Fruit fly (Drosophila melanogaster): ENCODE measurements around the gene CG9777.

Gene CG9777

DNA sequence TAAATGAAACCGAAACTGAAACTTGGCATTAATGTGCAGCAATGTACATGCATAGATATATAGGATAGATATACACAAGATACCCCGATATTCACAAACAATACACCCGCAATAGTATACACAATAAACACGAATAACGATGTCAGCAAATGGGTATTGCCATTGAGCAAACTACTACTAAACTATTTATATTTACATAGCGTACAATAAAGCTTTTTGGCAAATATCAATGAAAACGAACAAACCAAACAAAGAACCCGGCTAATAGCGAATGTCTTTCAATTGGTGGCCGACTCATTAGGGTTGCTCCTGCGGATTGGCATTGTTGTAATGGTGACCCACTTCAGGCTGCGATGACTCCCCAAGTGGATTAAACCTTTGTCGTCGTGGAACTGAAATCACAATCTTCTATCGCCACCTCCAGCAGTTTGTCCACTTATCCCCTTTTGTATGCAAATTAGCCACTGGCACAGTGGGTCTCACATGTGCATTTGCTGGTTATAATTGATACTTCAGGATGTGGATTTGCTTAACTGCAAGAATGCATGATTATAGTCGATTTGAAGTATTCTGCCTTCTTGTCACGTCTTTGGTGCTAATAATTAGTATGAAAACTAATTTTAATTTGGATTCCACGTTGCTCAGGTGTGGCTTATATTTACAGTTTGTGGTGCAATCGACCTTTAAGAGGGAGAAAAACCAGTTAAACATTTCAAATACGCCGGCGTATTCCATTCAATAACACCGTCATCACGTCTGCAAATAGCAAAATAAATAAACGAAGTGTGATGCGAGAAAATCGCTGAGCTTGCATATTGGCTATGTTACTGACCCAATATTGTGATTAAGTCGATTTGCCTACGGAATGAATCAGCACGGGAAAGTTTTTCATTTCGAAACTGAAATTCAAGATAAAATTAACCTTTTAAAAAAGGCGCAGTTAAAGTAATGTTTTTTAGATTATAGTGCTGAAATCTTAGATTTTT, 18.3 kb upstream of the CG9777 start (continued):
- no peak for TF ChIP-seq Stat92E (GFP tag; optimal IDR thresholded peaks at IDR 0.05)
- peak; percentile 84 for TF ChIP-seq zfh1 (GFP tag; IDR thresholded peaks at IDR 0.05)
- TF ChIP-seq CG12744 (GFP tag; optimal IDR thresholded peaks at IDR 0.05), result no peak
- TF ChIP-seq Lhr (GFP tag; optimal IDR thresholded peaks at IDR 0.05), result no peak
- peak; percentile 76 for TF ChIP-seq Dad (GFP tag; optimal IDR thresholded peaks at IDR 0.05)
- no peak for TF ChIP-seq CG12299 (tag; optimal IDR thresholded peaks at IDR 0.05)
- TF ChIP-seq grau (tag; optimal IDR thresholded peaks at IDR 0.05), result peak; percentile 26
- peak; percentile 43 for TF ChIP-seq CG18599 (GFP tag; optimal IDR thresholded peaks at IDR 0.05)
- no peak for TF ChIP-seq CG3726 (GFP tag; IDR thresholded peaks at IDR 0.05)
- no peak for TF ChIP-seq CG18011 (GFP tag; optimal IDR thresholded peaks at IDR 0.05)
- TF ChIP-seq CG17328 (GFP tag; IDR thresholded peaks at IDR 0.05), result 0 out of 2 replicates have a peak, but pooled peaks have one; percentile 5
- no peak for TF ChIP-seq CG10267 (tag; optimal IDR thresholded peaks at IDR 0.05)
- TF ChIP-seq CG11398 (GFP tag; optimal IDR thresholded peaks at IDR 0.05), result no peak
- TF ChIP-seq Hmx (GFP tag; optimal IDR thresholded peaks at IDR 0.05), result peak; percentile 32
- TF ChIP-seq CG8944 (GFP tag; optimal IDR thresholded peaks at IDR 0.05), result no peak
- TF ChIP-seq CG10959 (GFP tag; IDR thresholded peaks at IDR 0.05), result no peak
- peak; percentile 5 for TF ChIP-seq abd-A (tag; optimal IDR thresholded peaks at IDR 0.05)
- no peak for TF ChIP-seq vnd (GFP tag; IDR thresholded peaks at IDR 0.05; ENCODE audit: partially characterized antibody)
- no peak for TF ChIP-seq CG4404 (GFP tag; IDR thresholded peaks at IDR 0.05)
- no peak for TF ChIP-seq fru (optimal IDR thresholded peaks at IDR 0.05)
- no peak for TF ChIP-seq ash1 (GFP tag; optimal IDR thresholded peaks at IDR 0.05)
- no peak for TF ChIP-seq CG12236 (GFP tag; optimal IDR thresholded peaks at IDR 0.05)
- TF ChIP-seq gfzf (GFP tag; optimal IDR thresholded peaks at IDR 0.05), result no peak
- peak; percentile 60 for TF ChIP-seq CG8281 (tag; optimal IDR thresholded peaks at IDR 0.05)
- no peak for TF ChIP-seq CG34422 (GFP tag; IDR thresholded peaks at IDR 0.05)
- TF ChIP-seq knrl (GFP tag; IDR thresholded peaks at IDR 0.05; ENCODE audit: partially characterized antibody), result no peak
- TF ChIP-seq sens (GFP tag), result peak; percentile 97
- no peak for TF ChIP-seq CG11093 (GFP tag; IDR thresholded peaks at IDR 0.05)
- peak; percentile 51 for TF ChIP-seq gem (tag; optimal IDR thresholded peaks at IDR 0.05)
- no peak for TF ChIP-seq z (GFP tag; IDR thresholded peaks at IDR 0.05)
- peak; percentile 70 for TF ChIP-seq pnt (GFP tag; optimal IDR thresholded peaks at IDR 0.05)
- TF ChIP-seq CG6272 (GFP tag; IDR thresholded peaks at IDR 0.05), result no peak
- TF ChIP-seq Mes4 (GFP tag; optimal IDR thresholded peaks at IDR 0.05), result no peak
- TF ChIP-seq ham (GFP tag; IDR thresholded peaks at IDR 0.05), result no peak
- TF ChIP-seq phol (tag; optimal IDR thresholded peaks at IDR 0.05), result peak; percentile 5
- no peak for TF ChIP-seq Trl (optimal IDR thresholded peaks at IDR 0.05)
- TF ChIP-seq Trl (GFP tag; optimal IDR thresholded peaks at IDR 0.05), result peak; percentile 81
- TF ChIP-seq CG2202 (tag; optimal IDR thresholded peaks at IDR 0.05), result no peak
- peak; percentile 93 for TF ChIP-seq Ets65A (GFP tag)
- TF ChIP-seq CG17359 (tag; optimal IDR thresholded peaks at IDR 0.05), result peak; percentile 9
- TF ChIP-seq Eip74EF (GFP tag; optimal IDR thresholded peaks at IDR 0.05), result peak in 1 of 2 experiments; percentile 54
- TF ChIP-seq Oaz (GFP tag; IDR thresholded peaks at IDR 0.05), result peak; percentile 73
- no peak for TF ChIP-seq crol (GFP tag; IDR thresholded peaks at IDR 0.05)
- TF ChIP-seq Rx (GFP tag; IDR thresholded peaks at IDR 0.05), result peak; percentile 55
- peak; percentile 73 for TF ChIP-seq sob (GFP tag; IDR thresholded peaks at IDR 0.05)
- no peak for TF ChIP-seq gt (GFP tag; IDR thresholded peaks at IDR 0.05)
- TF ChIP-seq CoRest (tag; optimal IDR thresholded peaks at IDR 0.05), result no peak
- no peak for TF ChIP-seq CG11560 (tag; IDR thresholded peaks at IDR 0.05)
- TF ChIP-seq dimm (GFP tag; IDR thresholded peaks at IDR 0.05), result peak; percentile 56; the same call in 1 of the 2 replicates
- peak; percentile 34; the same call in 1 of the 2 replicates for TF ChIP-seq CG9932 (GFP tag; IDR thresholded peaks at IDR 0.05)
